Fruit fly (Drosophila melanogaster): ENCODE measurements around the gene CG12531.

Gene CG12531

DNA sequence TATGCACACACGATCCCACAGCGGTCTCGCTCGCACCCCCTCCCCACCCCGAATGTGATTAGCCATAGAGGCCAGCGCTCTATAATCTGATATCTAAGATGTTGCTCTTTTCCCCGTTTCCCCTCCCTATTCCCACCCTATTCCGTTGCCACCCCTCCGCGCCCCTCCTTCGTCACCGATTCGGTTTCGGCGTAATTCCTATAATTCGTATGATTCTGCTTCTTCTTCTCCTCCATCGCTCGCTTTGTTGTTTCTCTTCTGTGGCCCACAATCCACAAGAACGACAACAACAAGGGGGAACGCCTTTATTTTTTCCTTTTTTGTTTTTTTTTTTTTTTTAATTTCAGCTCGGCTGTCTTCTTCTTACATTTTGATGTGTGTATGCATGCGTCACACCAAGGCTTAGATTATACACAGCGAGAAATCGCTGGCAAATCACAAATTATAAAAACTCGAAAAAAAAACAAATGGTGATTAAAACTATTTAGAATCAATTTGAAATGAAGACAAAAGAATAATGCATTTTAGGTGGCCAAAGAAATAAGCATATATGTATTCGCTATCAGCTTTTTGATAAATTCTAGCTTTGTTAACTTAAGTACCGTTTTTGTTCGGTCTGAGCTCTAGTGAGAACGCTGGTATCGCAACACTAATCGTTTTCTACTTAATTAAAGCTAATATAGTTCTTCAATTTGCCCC is 51.2 kb downstream of the CG12531 start (continued):
- TF ChIP-seq ems (GFP tag; optimal IDR thresholded peaks at IDR 0.05) (peak; percentile 14), luna (GFP tag; optimal IDR thresholded peaks at IDR 0.05) (no peak), vvl (GFP tag; IDR thresholded peaks at IDR 0.05) (peak; percentile 41; the same call in 1 of the 2 replicates), Meics (GFP tag; optimal IDR thresholded peaks at IDR 0.05) (peak; percentile 1), B-H2 (GFP tag; optimal IDR thresholded peaks at IDR 0.05) (no peak), CG4360 (GFP tag; IDR thresholded peaks at IDR 0.05) (peak; percentile 86), gem (tag; optimal IDR thresholded peaks at IDR 0.05) (peak; percentile 73), Nf-YA (GFP tag; IDR thresholded peaks at IDR 0.05) (no peak), CG18619 (GFP tag; optimal IDR thresholded peaks at IDR 0.05) (peak; percentile 3), stc (GFP tag; IDR thresholded peaks at IDR 0.05) (no peak), ftz-f1 (GFP tag; optimal IDR thresholded peaks at IDR 0.05) (no peak), Vsx1 (GFP tag; optimal IDR thresholded peaks at IDR 0.05) (no peak), chm (GFP tag; IDR thresholded peaks at IDR 0.05) (peak; percentile 68; the same call in 1 of the 2 replicates), CG15011 (GFP tag; optimal IDR thresholded peaks at IDR 0.05) (peak; percentile 6), CG31224 (GFP tag; IDR thresholded peaks at IDR 0.05) (0 out of 2 replicates have a peak, but pooled peaks have one; percentile 21), NK7.1 (GFP tag; optimal IDR thresholded peaks at IDR 0.05) (peak; percentile 6), CG3281 (GFP tag; optimal IDR thresholded peaks at IDR 0.05) (no peak), Hr51 (GFP tag; optimal IDR thresholded peaks at IDR 0.05) (no peak), CG1603 (tag; optimal IDR thresholded peaks at IDR 0.05) (peak; percentile 37), Ada2b (GFP tag; IDR thresholded peaks at IDR 0.05) (peak; percentile 33; the same call in 1 of the 2 replicates), ind (GFP tag; optimal IDR thresholded peaks at IDR 0.05) (no peak), CG32772 (GFP tag; IDR thresholded peaks at IDR 0.05) (0 out of 2 replicates have a peak, but pooled peaks have one; percentile 13), CG5245 (GFP tag; optimal IDR thresholded peaks at IDR 0.05) (peak; percentile 26), Hand (GFP tag; optimal IDR thresholded peaks at IDR 0.05) (no peak), dan (GFP tag; IDR thresholded peaks at IDR 0.05) (no peak), CG1024 (GFP tag; IDR thresholded peaks at IDR 0.05) (no peak), danr (GFP tag; IDR thresholded peaks at IDR 0.05) (no peak), gt (GFP tag; IDR thresholded peaks at IDR 0.05) (no peak), D19A (tag; optimal IDR thresholded peaks at IDR 0.05) (peak; percentile 46), chn (GFP tag; optimal IDR thresholded peaks at IDR 0.05) (peak; percentile 37), Doc3 (GFP tag; IDR thresholded peaks at IDR 0.05; ENCODE audit: partially characterized antibody) (no peak), shn (GFP tag; optimal IDR thresholded peaks at IDR 0.05) (peak; percentile 23), CG11085 (GFP tag; IDR thresholded peaks at IDR 0.05) (no peak), CG14710 (tag; optimal IDR thresholded peaks at IDR 0.05) (peak; percentile 66), CG4404 (GFP tag; IDR thresholded peaks at IDR 0.05) (peak; percentile 32; the same call in 1 of the 2 replicates), CG13624 (GFP tag; optimal IDR thresholded peaks at IDR 0.05) (peak; percentile 27), CG3065 (GFP tag; optimal IDR thresholded peaks at IDR 0.05) (peak; percentile 0), zfh1 (GFP tag; IDR thresholded peaks at IDR 0.05) (peak; percentile 65), br (optimal IDR thresholded peaks at IDR 0.05) (no peak), YL-1 (GFP tag; optimal IDR thresholded peaks at IDR 0.05) (no peak), row (GFP tag; IDR thresholded peaks at IDR 0.05) (peak; percentile 47; the same call in 2 of the 3 replicates), rib (GFP tag; IDR thresholded peaks at IDR 0.05) (no peak), chinmo (GFP tag; IDR thresholded peaks at IDR 0.05; ENCODE audit: partially characterized antibody) (no peak), CG17568 (GFP tag; optimal IDR thresholded peaks at IDR 0.05) (no peak), CG17385 (GFP tag; optimal IDR thresholded peaks at IDR 0.05) (peak; percentile 72), CG10267 (tag; optimal IDR thresholded peaks at IDR 0.05) (peak; percentile 64), peb (GFP tag; IDR thresholded peaks at IDR 0.05) (no peak), CG7372 (GFP tag; IDR thresholded peaks at IDR 0.05) (no peak), CG31441 (GFP tag; IDR thresholded peaks at IDR 0.05) (peak; percentile 54), Lim3 (GFP tag; IDR thresholded peaks at IDR 0.05) (no peak)
